Worm (Caenorhabditis elegans): ENCODE results near the gene eif-3.F.

Gene eif-3.F

DNA sequence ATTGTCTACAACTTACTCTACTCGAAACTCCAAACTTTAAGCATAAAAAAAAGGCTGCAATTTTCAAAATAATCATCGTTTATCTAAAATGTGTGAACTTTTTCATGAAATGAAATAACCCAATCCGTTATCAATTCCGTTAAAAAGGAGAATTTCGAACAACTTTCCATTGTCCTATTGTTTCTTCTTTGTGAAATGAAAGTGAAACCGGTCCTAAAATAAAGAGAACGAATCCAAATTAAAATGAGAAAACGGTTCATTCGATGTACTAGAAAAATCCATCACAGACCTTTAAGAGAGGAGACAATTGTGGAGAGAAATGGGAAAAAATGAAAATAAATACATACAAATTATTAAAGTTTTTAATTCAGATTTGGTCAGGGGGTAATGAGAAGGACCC is 35.8 kb upstream of the eif-3.F start, which contains the start of gene C01G6.9:
Gene C01G6.9 (minus strand): TSS at position 141 of the 400 bp plus-strand sequence.
- no peak for TF ChIP-seq fos-1 (tag; optimal IDR thresholded peaks at IDR 0.05)
- TF ChIP-seq alr-1 (tag; optimal IDR thresholded peaks at IDR 0.05; ENCODE audit: borderline replicate concordance), result no peak
- TF ChIP-seq nhr-84 (tag; optimal IDR thresholded peaks at IDR 0.05), result no peak
- TF ChIP-seq efl-1 (optimal IDR thresholded peaks at IDR 0.05), result no peak
- TF ChIP-seq efl-1 (GFP tag; optimal IDR thresholded peaks at IDR 0.05 in 1 of 2), result peak in 1 of 2 experiments; percentile 84
- TF ChIP-seq ama-1 (optimal IDR thresholded peaks at IDR 0.05), result no peak
- no peak for TF ChIP-seq swsn-7 (tag; optimal IDR thresholded peaks at IDR 0.05)
- TF ChIP-seq unc-62 (GFP tag; optimal IDR thresholded peaks at IDR 0.05), result no peak
- peak; percentile 66 for TF ChIP-seq blmp-1 (tag; optimal IDR thresholded peaks at IDR 0.05)
- no peak for TF ChIP-seq lir-3 (tag; optimal IDR thresholded peaks at IDR 0.05; ENCODE audit: poor library complexity)
- no peak for TF ChIP-seq tbx-2 (tag; optimal IDR thresholded peaks at IDR 0.05)
- TF ChIP-seq ceh-63 (GFP tag; optimal IDR thresholded peaks at IDR 0.05), result no peak
- TF ChIP-seq nhr-237 (tag; optimal IDR thresholded peaks at IDR 0.05), result no peak
- TF ChIP-seq hpl-2 (GFP tag; optimal IDR thresholded peaks at IDR 0.05), result no peak
- TF ChIP-seq pax-3 (tag; optimal IDR thresholded peaks at IDR 0.05), result no peak

DNA sequence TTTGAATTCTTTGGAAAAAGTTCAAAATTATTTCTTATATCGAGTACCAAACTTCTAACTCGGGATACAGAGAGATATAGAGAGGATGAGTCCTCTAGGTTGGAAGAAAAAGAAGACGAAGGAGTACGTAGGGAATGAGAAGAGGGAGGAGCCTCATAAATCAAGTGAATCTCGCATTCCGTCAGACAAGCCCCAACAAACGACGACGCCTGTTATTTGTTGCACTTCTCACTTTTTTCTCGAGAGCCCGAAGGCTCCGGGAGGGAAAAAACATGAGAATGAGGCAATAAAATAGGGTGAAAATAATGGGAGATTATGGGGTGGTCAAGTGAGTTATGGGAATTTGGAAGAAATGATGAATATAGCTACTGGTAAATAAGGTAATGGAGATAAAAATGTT is 31.8 kb upstream of the eif-3.F start:
- peak; percentile 52 for TF ChIP-seq lin-14 (GFP tag; optimal IDR thresholded peaks at IDR 0.05)
- TF ChIP-seq grh-1 (GFP tag; IDR thresholded peaks at IDR 0.05), result no peak
- no peak for TF ChIP-seq ama-1 (optimal IDR thresholded peaks at IDR 0.05)
- TF ChIP-seq lin-39 (tag; optimal IDR thresholded peaks at IDR 0.05), result no peak
- peak; percentile 3 for TF ChIP-seq snu-23 (GFP tag; optimal IDR thresholded peaks at IDR 0.05)
- no peak for TF ChIP-seq snpc-4 (tag; optimal IDR thresholded peaks at IDR 0.05)
- TF ChIP-seq mab-9 (GFP tag; IDR thresholded peaks at IDR 0.05), result 0 out of 2 replicates have a peak, but pooled peaks have one; percentile 46
- TF ChIP-seq nhr-47 (tag; optimal IDR thresholded peaks at IDR 0.05), result no peak
- TF ChIP-seq dsc-1 (tag; optimal IDR thresholded peaks at IDR 0.05), result peak; percentile 5
- TF ChIP-seq hlh-4 (tag; optimal IDR thresholded peaks at IDR 0.05), result no peak
- TF ChIP-seq isw-1 (GFP tag; IDR thresholded peaks at IDR 0.05), result no peak
- no peak for TF ChIP-seq tbx-2 (tag; optimal IDR thresholded peaks at IDR 0.05)
- peak in 1 of 2 experiments; percentile 23 for TF ChIP-seq lsy-2 (tag; optimal IDR thresholded peaks at IDR 0.05)
- no peak for TF ChIP-seq elt-3 (tag; optimal IDR thresholded peaks at IDR 0.05)
- no peak for TF ChIP-seq ceh-8 (GFP tag; optimal IDR thresholded peaks at IDR 0.05)
- TF ChIP-seq rnt-1 (tag; optimal IDR thresholded peaks at IDR 0.05), result peak; percentile 69
- TF ChIP-seq nhr-71 (tag; optimal IDR thresholded peaks at IDR 0.05), result peak; percentile 38
- no peak for TF ChIP-seq lin-35 (GFP tag; optimal IDR thresholded peaks at IDR 0.05)
- no peak for TF ChIP-seq F16B12.6 (tag; optimal IDR thresholded peaks at IDR 0.05)
- no peak for TF ChIP-seq nhr-84 (tag; optimal IDR thresholded peaks at IDR 0.05)

DNA sequence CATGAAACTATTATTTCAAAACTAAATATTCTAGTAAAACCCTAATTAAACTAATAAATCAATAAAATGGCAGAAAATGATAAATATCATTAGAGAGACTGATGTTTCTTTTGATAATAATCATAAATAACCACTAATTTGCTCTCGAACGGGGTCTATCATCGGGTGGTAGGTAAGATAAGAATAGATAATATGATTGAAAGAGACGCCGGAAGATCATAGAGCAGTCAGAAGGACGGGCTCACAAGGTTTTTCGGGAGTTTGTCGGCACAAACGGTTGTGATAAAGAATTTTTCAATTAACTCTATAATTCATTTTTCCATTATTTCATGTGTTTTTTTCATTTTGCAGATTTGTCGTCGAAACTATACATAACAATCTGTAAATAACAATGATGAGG is 30.4 kb upstream of the eif-3.F start:
- TF ChIP-seq nhr-20 (tag; optimal IDR thresholded peaks at IDR 0.05) (peak; percentile 12), unc-62 (GFP tag; optimal IDR thresholded peaks at IDR 0.05) (no peak), nhr-84 (tag; optimal IDR thresholded peaks at IDR 0.05) (no peak), lir-3 (tag; optimal IDR thresholded peaks at IDR 0.05; ENCODE audit: poor library complexity) (no peak), ces-1 (GFP tag; optimal IDR thresholded peaks at IDR 0.05) (no peak), lin-14 (GFP tag; optimal IDR thresholded peaks at IDR 0.05) (peak; percentile 27), pqm-1 (tag; optimal IDR thresholded peaks at IDR 0.05) (peak; percentile 3), nhr-90 (tag; optimal IDR thresholded peaks at IDR 0.05; ENCODE audit: poor library complexity) (peak; percentile 13), ama-1 (optimal IDR thresholded peaks at IDR 0.05) (no peak), unc-86 (tag; optimal IDR thresholded peaks at IDR 0.05) (no peak), unc-130 (tag; optimal IDR thresholded peaks at IDR 0.05) (no peak), elt-2 (tag; optimal IDR thresholded peaks at IDR 0.05) (peak; percentile 83), nhr-77 (tag; optimal IDR thresholded peaks at IDR 0.05) (no peak), alr-1 (tag; optimal IDR thresholded peaks at IDR 0.05; ENCODE audit: borderline replicate concordance) (no peak)
